Fruit fly (Drosophila melanogaster) S2 (cell line): Measurements from ENCODE around the gene nol.

Experiments
- CG8478 ChIP-seq: fragments of >200 bp; optimal IDR thresholded peaks from 2 replicates; lab custom pipeline; 2018
- CTCF ChIP-seq, 2 experiments: fragments of >200 bp; optimal IDR thresholded peaks; 2 replicates each; lab custom pipeline; 2018

nol gene

DNA sequence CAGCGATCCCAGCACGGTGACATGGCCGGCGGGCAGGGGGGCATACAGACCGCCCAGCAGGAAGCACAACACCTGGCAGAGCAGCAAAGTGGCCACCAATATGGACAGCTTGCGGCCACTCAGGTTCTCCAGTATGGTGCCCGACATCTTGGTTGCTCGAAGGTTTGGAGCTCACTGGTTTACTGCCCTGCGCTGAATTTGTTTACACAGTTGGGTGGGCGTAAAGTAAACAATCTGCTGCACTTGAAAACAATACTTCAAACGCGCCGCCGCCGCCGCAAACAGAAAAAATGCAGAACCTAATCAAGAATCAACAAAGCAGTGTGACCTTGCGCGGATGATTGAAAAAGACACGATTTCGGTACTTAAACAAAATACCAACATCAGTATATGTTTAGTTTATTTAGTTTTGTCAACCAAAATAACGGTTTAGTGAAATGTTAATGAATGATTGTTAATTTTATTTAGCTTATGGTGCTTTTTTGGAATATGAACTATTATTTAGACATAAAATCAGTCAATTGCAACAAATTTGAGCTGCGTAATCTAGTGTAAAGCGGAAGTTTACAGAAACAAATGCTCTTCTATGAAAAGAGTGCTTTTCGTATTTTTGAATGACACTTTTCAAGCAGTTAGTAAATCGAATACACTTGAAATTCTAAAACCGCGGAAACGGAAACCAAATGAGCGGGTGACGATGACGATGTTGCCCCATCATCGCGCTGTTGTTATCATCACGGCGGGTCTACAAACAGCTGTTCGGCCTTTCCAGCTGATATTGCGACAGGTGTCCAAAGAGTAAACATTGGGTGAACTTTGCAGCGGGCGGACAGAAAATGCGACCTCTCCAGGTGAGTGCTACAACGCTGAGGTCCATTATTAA lies 38.9 kb downstream of the nol start, which contains the start of the genes wls and Adck5:
Gene wls, minus strand, starts transcription at position 327 of the 883 bp plus-strand sequence.
Gene Adck5, plus strand, starts transcription at position 519 of the 883 bp plus-strand sequence.
- TF ChIP-seq CTCF (optimal IDR thresholded peaks at IDR 0.05; lab: Kevin White, UChicago) (no peak), CG8478 (lab: Kevin White, UChicago) (no peak)

dm6 chr3L:11173049-11173564 lies 42.5 kb downstream of the nol start, which contains the start of gene CG14142:
CG14142 (plus strand) TSS chr3L:11173514.
- no peak for TF ChIP-seq CTCF (optimal IDR thresholded peaks at IDR 0.05; lab: Kevin White, UChicago)
